Worm (Caenorhabditis elegans): ENCODE data around the gene srb-6.
A peak's percentile ranks its signal among the peaks of the same experiment; 100 is the strongest.

Gene srb-6

ce11 chrII:10168905-10169782, 25.6 kb upstream of the srb-6 start, which contains the start of gene daf-19 (continued):
- TF ChIP-seq pag-3 (tag; optimal IDR thresholded peaks at IDR 0.05; ENCODE audit: borderline replicate concordance) = no peak
- TF ChIP-seq ceh-34 (tag; optimal IDR thresholded peaks at IDR 0.05) = peak; percentile 61
- peak; percentile 54 for TF ChIP-seq ets-4 (tag; optimal IDR thresholded peaks at IDR 0.05)
- peak; percentile 46 for TF ChIP-seq Y22D7AL.16 (tag; optimal IDR thresholded peaks at IDR 0.05)
- no peak for TF ChIP-seq zip-5 (tag; optimal IDR thresholded peaks at IDR 0.05)
- TF ChIP-seq ztf-16 (tag; optimal IDR thresholded peaks at IDR 0.05) = peak; percentile 37
- peak; percentile 42 for TF ChIP-seq eyg-1 (tag; optimal IDR thresholded peaks at IDR 0.05)
- TF ChIP-seq C08G9.2 (tag; optimal IDR thresholded peaks at IDR 0.05) = peak; percentile 50
- peak; percentile 75 for TF ChIP-seq ceh-2 (tag; optimal IDR thresholded peaks at IDR 0.05)
- TF ChIP-seq odd-2 (tag; optimal IDR thresholded peaks at IDR 0.05) = no peak
- peak; percentile 39 for TF ChIP-seq nhr-11 (tag; optimal IDR thresholded peaks at IDR 0.05)
- no peak for TF ChIP-seq nhr-232 (tag; optimal IDR thresholded peaks at IDR 0.05)
- TF ChIP-seq C38D4.7 (GFP tag; optimal IDR thresholded peaks at IDR 0.05) = peak; percentile 69
- TF ChIP-seq unc-55 (GFP tag; optimal IDR thresholded peaks at IDR 0.05) = no peak
- peak; percentile 74 for TF ChIP-seq ceh-48 (tag; optimal IDR thresholded peaks at IDR 0.05)
- peak; percentile 45 for TF ChIP-seq gmeb-2 (tag; optimal IDR thresholded peaks at IDR 0.05)
- TF ChIP-seq madf-2 (tag; optimal IDR thresholded peaks at IDR 0.05) = peak; percentile 62
- peak; percentile 74 for TF ChIP-seq hlh-8 (tag; optimal IDR thresholded peaks at IDR 0.05)
- no peak for TF ChIP-seq ceh-22 (tag; optimal IDR thresholded peaks at IDR 0.05)
- 0 out of 2 replicates have a peak, but pooled peaks have one; percentile 24 for TF ChIP-seq sox-2 (GFP tag; IDR thresholded peaks at IDR 0.05)
- peak; percentile 32 for TF ChIP-seq K02D7.2 (tag; optimal IDR thresholded peaks at IDR 0.05)
- peak; percentile 87 for TF ChIP-seq ceh-14 (tag; optimal IDR thresholded peaks at IDR 0.05)
- no peak for TF ChIP-seq mec-3 (tag; optimal IDR thresholded peaks at IDR 0.05; ENCODE audit: borderline replicate concordance)
- TF ChIP-seq sox-4 (tag; optimal IDR thresholded peaks at IDR 0.05) = peak; percentile 78
- TF ChIP-seq unc-42 (tag; optimal IDR thresholded peaks at IDR 0.05) = peak; percentile 74

ce11 chrII:10170837-10171318, 23.8 kb upstream of the srb-6 start, which contains the start of gene gpd-4:
TSS of gene gpd-4 (plus strand) at chrII:10171268.
- no peak for TF ChIP-seq syd-9 (tag; optimal IDR thresholded peaks at IDR 0.05)

DNA sequence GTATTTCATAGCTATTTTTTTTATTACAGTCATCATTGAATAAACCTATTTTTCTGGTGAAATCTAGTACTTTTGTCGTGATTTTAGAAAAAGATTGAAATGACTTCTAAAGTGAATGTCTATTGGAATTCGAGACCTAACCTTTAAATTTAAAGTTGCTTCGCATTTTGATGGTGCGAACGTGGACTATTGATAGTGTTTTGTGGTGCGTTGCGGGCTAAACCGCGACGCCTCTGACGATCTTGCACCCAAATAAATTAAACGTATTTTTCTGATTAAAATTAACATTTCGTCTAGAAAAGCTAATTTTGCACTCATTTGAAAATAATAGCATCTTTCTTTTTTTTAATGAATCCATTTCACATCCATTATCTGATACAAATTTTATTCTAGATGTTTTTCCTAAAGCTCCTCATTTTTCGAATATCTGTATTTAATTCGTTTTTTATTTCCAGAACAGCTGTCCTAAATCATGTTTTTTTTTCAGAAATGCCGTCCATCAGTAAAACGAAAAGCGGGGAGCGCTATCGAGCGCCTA, 22.2 kb upstream of the srb-6 start, which contains the start of gene wbp-11:
wbp-11 (plus strand) TSS at position 488 of the 538 bp plus-strand sequence.
- TF ChIP-seq unc-42 (tag; optimal IDR thresholded peaks at IDR 0.05) (peak; percentile 46), Y22D7AL.16 (tag; optimal IDR thresholded peaks at IDR 0.05) (no peak)

DNA sequence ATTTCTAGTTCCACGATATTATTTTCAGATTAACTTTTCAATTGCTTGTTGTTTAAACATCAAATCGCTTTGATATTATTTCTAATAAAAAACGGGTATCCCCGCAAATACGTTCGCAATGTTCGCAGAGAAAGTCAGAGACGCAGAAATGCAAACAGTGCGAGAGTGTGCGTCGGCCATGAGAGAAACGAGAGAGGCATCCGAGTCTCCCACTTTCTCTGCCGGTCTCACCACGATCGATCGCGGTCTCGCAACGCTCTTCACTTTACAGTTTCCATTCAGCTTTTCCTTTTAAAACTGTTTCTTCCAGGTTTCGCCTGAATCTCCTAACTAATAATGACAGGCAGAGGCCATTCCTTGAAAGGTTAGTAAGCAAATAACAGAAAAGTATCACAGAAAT, 20.4 kb upstream of the srb-6 start, which contains the start of gene F33H1.4:
F33H1.4 (plus strand) TSS at position 311 of the 400 bp plus-strand sequence.
- TF ChIP-seq ceh-2 (tag; optimal IDR thresholded peaks at IDR 0.05) (no peak), ceh-48 (tag; optimal IDR thresholded peaks at IDR 0.05) (peak; percentile 57), tbx-2 (tag; optimal IDR thresholded peaks at IDR 0.05) (no peak), elt-4 (tag; optimal IDR thresholded peaks at IDR 0.05) (no peak), ceh-31 (tag; optimal IDR thresholded peaks at IDR 0.05) (peak; percentile 19), unc-55 (GFP tag; optimal IDR thresholded peaks at IDR 0.05) (peak; percentile 60), mec-3 (tag; optimal IDR thresholded peaks at IDR 0.05; ENCODE audit: borderline replicate concordance) (no peak), dve-1 (tag; optimal IDR thresholded peaks at IDR 0.05) (no peak), ama-1 (optimal IDR thresholded peaks at IDR 0.05) (peak; percentile 22)

DNA sequence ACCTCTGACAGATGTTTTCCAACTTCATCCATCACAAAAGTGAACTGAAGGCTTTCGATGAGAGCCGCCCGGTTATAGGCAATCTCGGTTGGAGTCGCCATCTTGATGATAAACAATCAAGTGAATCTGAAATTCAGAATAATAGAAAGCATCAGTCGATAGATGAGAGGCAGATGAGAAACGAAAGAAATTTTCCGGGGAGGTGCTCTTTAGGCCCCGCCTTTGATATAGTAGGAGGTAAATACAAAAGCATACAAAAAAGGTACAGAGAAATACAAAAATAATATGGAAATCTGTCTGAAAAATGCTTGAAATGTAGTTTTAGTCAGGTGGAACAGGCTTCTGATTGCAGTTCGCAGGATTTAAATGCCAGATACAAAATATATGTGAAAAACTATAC, 12.1 kb upstream of the srb-6 start, which contains the start of gene srd-1:
srd-1 (minus strand) TSS at position 101 of the 400 bp plus-strand sequence.
- TF ChIP-seq pros-1 (tag; optimal IDR thresholded peaks at IDR 0.05) (no peak), lin-11 (tag; optimal IDR thresholded peaks at IDR 0.05) (no peak), fkh-6 (tag; optimal IDR thresholded peaks at IDR 0.05) (no peak), madf-2 (tag; optimal IDR thresholded peaks at IDR 0.05) (no peak), nhr-11 (tag; optimal IDR thresholded peaks at IDR 0.05) (no peak), T23F11.4 (GFP tag; optimal IDR thresholded peaks at IDR 0.05) (no peak), lim-6 (tag; optimal IDR thresholded peaks at IDR 0.05) (no peak), fkh-10 (GFP tag; optimal IDR thresholded peaks at IDR 0.05) (no peak), ets-4 (tag; optimal IDR thresholded peaks at IDR 0.05) (no peak)
